Worm (Caenorhabditis elegans) whole organism, midembryonic: ENCODE results near the gene try-13.

Source experiments
- T22C8.4 ChIP-seq: fragments of 200-800 bp; sonication (Bioruptor generic); IDR thresholded peaks from 2 replicates; pipeline ENCODE4 v1.3.6; 2022; ENCODE audit warnings: missing genetic modification characterization, missing compliant biosample characterization
- flt-1 ChIP-seq: fragments of 200-800 bp; sonication (Bioruptor generic); IDR thresholded peaks from 2 replicates; pipeline ENCODE4 v1.3.6; 2022; ENCODE audit warnings: missing genetic modification characterization, missing compliant biosample characterization
- med-1 ChIP-seq: sonication (generic microtip); optimal IDR thresholded peaks from 2 replicates; lab custom pipeline; 2017; ENCODE audit warnings: missing genetic modification characterization, mild to moderate bottlenecking, missing compliant biosample characterization, antibody characterized with exemption, missing genetic modification reagents; ENCODE audit not compliant: insufficient read depth
- ztf-23 ChIP-seq: fragments of 200-800 bp; sonication (Bioruptor generic); IDR thresholded peaks from 2 replicates; pipeline ENCODE4 v1.3.6; 2022; ENCODE audit warnings: missing genetic modification reagents, missing genetic modification characterization, missing compliant biosample characterization
- ztf-29 ChIP-seq: fragments of 200-800 bp; sonication (Bioruptor generic); IDR thresholded peaks from 2 replicates; pipeline ENCODE4 v1.3.6; 2022; ENCODE audit warnings: missing genetic modification reagents, missing genetic modification characterization, missing compliant biosample characterization

DNA sequence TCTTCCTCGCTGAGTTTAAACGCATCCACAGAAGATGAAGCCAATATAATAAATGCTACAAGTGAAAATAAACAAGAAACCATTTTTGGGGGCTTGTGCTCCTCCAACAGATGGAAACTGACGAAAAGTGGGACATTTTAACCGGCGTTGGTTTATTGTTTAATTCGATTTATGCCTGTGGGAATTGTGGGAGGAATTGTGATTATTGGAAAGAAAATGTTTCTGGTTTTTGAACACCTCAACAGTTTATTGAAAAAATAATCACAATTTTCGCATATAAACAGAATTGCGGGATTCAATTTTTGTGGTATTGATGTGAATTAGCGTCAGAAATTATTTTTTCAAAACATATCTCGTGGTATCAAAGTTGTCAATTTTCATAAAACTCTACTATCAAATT lies 14.3 kb downstream of the try-13 start, which contains the start of gene try-8:
- TF ChIP-seq ztf-29 (GFP tag; lab: Robert Waterston, UW) (no peak), ztf-23 (GFP tag; lab: Robert Waterston, UW) (no peak), flt-1 (GFP tag; lab: Robert Waterston, UW) (no peak), T22C8.4 (GFP tag; lab: Robert Waterston, UW) (no peak), med-1 (no peak)
